Fruit fly (Drosophila melanogaster) ovary, adult (tissue): ENCODE data around the gene CG13460.

Source experiments
- CG17801 ChIP-seq: fragments of 200-800 bp; optimal IDR thresholded peaks from 2 replicates; lab custom pipeline; 2019; ENCODE audit warnings: missing biosample characterization, mild to moderate bottlenecking, missing genetic modification characterization, moderate library complexity; ENCODE audit not compliant: partially characterized antibody

The CG13460 gene

dm6 chr3L:15039510-15039909, 22.0 kb downstream of the CG13460 start:
- TF ChIP-seq CG17801 (GFP tag; lab: Kevin White, UChicago) = no peak

- TF ChIP-seq CG17801 (GFP tag; lab: Kevin White, UChicago) = no peak
Observed at dm6 chr3L:15035585-15035984, 25.9 kb downstream of the CG13460 start.

- no peak for TF ChIP-seq CG17801 (GFP tag; lab: Kevin White, UChicago)
Observed at dm6 chr3L:15034714-15035076, 26.8 kb downstream of the CG13460 start.

dm6 chr3L:15034061-15034713, 27.3 kb downstream of the CG13460 start:
- no peak for TF ChIP-seq CG17801 (GFP tag; lab: Kevin White, UChicago)

dm6 chr3L:15031773-15032172, 29.7 kb downstream of the CG13460 start:
- TF ChIP-seq CG17801 (GFP tag; lab: Kevin White, UChicago) = no peak

- TF ChIP-seq CG17801 (GFP tag; lab: Kevin White, UChicago) = no peak
Observed at dm6 chr3L:15023192-15023591, 38.3 kb downstream of the CG13460 start, which contains the start of gene CG32148. Gene CG32148 (plus strand): TSS chr3L:15023492.

- no peak for TF ChIP-seq CG17801 (GFP tag; lab: Kevin White, UChicago)
Observed at dm6 chr3L:15021008-15021407, 40.5 kb downstream of the CG13460 start.

- TF ChIP-seq CG17801 (GFP tag; lab: Kevin White, UChicago) = no peak
Observed at dm6 chr3L:15013957-15014692, 47.4 kb downstream of the CG13460 start, which contains the start of gene Reck. Gene Reck (minus strand): TSS chr3L:15014062.

- no peak for TF ChIP-seq CG17801 (GFP tag; lab: Kevin White, UChicago)
Observed at dm6 chr3L:15013296-15013695, 48.2 kb downstream of the CG13460 start.

dm6 chr3L:15011638-15012335, 49.7 kb downstream of the CG13460 start:
- no peak for TF ChIP-seq CG17801 (GFP tag; lab: Kevin White, UChicago)

- TF ChIP-seq CG17801 (GFP tag; lab: Kevin White, UChicago) = no peak
Observed at dm6 chr3L:15011142-15011541, 50.4 kb downstream of the CG13460 start.
